Worm (Caenorhabditis elegans) whole organism, early embryonic: ENCODE data around the gene Y53F4B.24.

Experiments
- B0310.2 ChIP-seq: sonication (generic microtip); optimal IDR thresholded peaks from 2 replicates; lab custom pipeline; 2016; ENCODE audit warnings: mild to moderate bottlenecking, missing genetic modification characterization, missing compliant biosample characterization
- F13C5.2 ChIP-seq: sonication (generic microtip); optimal IDR thresholded peaks from 2 replicates; lab custom pipeline; 2017; ENCODE audit warnings: mild to moderate bottlenecking, missing genetic modification characterization, inconsistent platforms, missing compliant biosample characterization
- ceh-13 ChIP-seq: fragments of 200-800 bp; sonication (Bioruptor generic); optimal IDR thresholded peaks from 2 replicates; lab custom pipeline; 2018; ENCODE audit warnings: mild to moderate bottlenecking, missing genetic modification characterization, missing compliant biosample characterization
- ceh-36 ChIP-seq: sonication (generic microtip); optimal IDR thresholded peaks from 2 replicates; lab custom pipeline; 2016; ENCODE audit warnings: missing genetic modification characterization, inconsistent platforms, missing compliant biosample characterization
- scrt-1 ChIP-seq: fragments of 200-800 bp; sonication (Bioruptor generic); IDR thresholded peaks from 2 replicates; pipeline ENCODE4 v1.3.6; 2022; ENCODE audit warnings: missing genetic modification characterization, missing compliant biosample characterization

- TF ChIP-seq ceh-13 (GFP tag; lab: Kevin White, UChicago) (no peak), ceh-36 (no peak), scrt-1 (GFP tag; lab: Robert Waterston, UW) (no peak), B0310.2 (tag; lab: Kevin White, UChicago) (no peak), F13C5.2 (tag; lab: Kevin White, UChicago) (no peak)
Measured at ce11 chrII:15183139-15183538, 48.9 kb upstream of the Y53F4B.24 start, which contains the start of gene gst-34.
